Worm (Caenorhabditis elegans) whole organism, L2 larva: ENCODE measurements around the gene F37A8.1.

Source experiments
- C34F6.9 ChIP-seq: fragments of 150-350 bp; optimal IDR thresholded peaks from 2 replicates; lab custom pipeline; 2014; ENCODE audit warnings: missing biosample characterization, missing genetic modification characterization
- R02D3.7 ChIP-seq: fragments of 150-350 bp; optimal IDR thresholded peaks from 2 replicates; lab custom pipeline; 2014; ENCODE audit warnings: missing biosample characterization, missing genetic modification characterization
- ZK546.5 ChIP-seq: sonication (generic microtip); optimal IDR thresholded peaks from 2 replicates; lab custom pipeline; 2017; ENCODE audit warnings: missing biosample characterization, missing genetic modification characterization
- alr-1 ChIP-seq: fragments of 150-350 bp; optimal IDR thresholded peaks from 2 replicates; lab custom pipeline; 2014; ENCODE audit warnings: missing biosample characterization, missing genetic modification characterization
- aly-2 ChIP-seq: fragments of 150-350 bp; optimal IDR thresholded peaks from 2 replicates; lab custom pipeline; 2014; ENCODE audit warnings: missing biosample characterization, missing genetic modification characterization
- ama-1 ChIP-seq: fragments of 150-350 bp; optimal IDR thresholded peaks from 2 replicates; lab custom pipeline; 2018; ENCODE audit warnings: inconsistent platforms
- ceh-16 ChIP-seq: fragments of 150-350 bp; optimal IDR thresholded peaks from 2 replicates; lab custom pipeline; 2014; ENCODE audit warnings: missing biosample characterization, missing genetic modification characterization
- crh-2 ChIP-seq: sonication (generic microtip); optimal IDR thresholded peaks from 2 replicates; lab custom pipeline; 2017; ENCODE audit warnings: missing biosample characterization, missing genetic modification characterization
- dmd-4 ChIP-seq: sonication (generic microtip); optimal IDR thresholded peaks from 2 replicates; lab custom pipeline; 2017; ENCODE audit warnings: missing biosample characterization, missing genetic modification characterization
- egl-27 ChIP-seq: sonication (generic microtip); optimal IDR thresholded peaks from 3 replicates; lab custom pipeline; 2017; ENCODE audit warnings: missing biosample characterization, missing genetic modification reagents, missing genetic modification characterization
- elt-1 ChIP-seq: fragments of 150-350 bp; optimal IDR thresholded peaks from 2 replicates; lab custom pipeline; 2014; ENCODE audit warnings: missing biosample characterization, missing genetic modification characterization
- elt-3 ChIP-seq: sonication (generic microtip); optimal IDR thresholded peaks from 2 replicates; lab custom pipeline; 2017; ENCODE audit warnings: missing biosample characterization, missing genetic modification characterization
- lin-11 ChIP-seq: fragments of 150-350 bp; sonication (generic microtip); optimal IDR thresholded peaks from 2 replicates; lab custom pipeline; 2014; ENCODE audit warnings: missing biosample characterization, missing genetic modification characterization, inconsistent platforms, mixed read lengths
- lin-39 ChIP-seq: fragments of 150-350 bp; optimal IDR thresholded peaks from 2 replicates; lab custom pipeline; 2014; ENCODE audit warnings: missing biosample characterization, missing genetic modification reagents, missing genetic modification characterization
- lsy-2 ChIP-seq, 2 experiments: fragments of 150-350 bp in 1 of 2; sonication (generic microtip) in 1 of 2; optimal IDR thresholded peaks; 2 replicates each; lab custom pipeline; 2014 to 2017; ENCODE audit warnings: missing biosample characterization in 2 of 2, missing genetic modification characterization in 2 of 2
- mdl-1 ChIP-seq, 2 experiments: fragments of 150-350 bp in 1 of 2; sonication (generic microtip) in 1 of 2; optimal IDR thresholded peaks; 2 replicates each; lab custom pipeline; 2017; ENCODE audit warnings: missing biosample characterization in 2 of 2, missing genetic modification characterization in 2 of 2
- nhr-12 ChIP-seq: fragments of 150-350 bp; optimal IDR thresholded peaks from 2 replicates; lab custom pipeline; 2014; ENCODE audit warnings: missing biosample characterization, missing genetic modification characterization
- nhr-129 ChIP-seq: fragments of 150-350 bp; optimal IDR thresholded peaks from 2 replicates; lab custom pipeline; 2014; ENCODE audit warnings: missing biosample characterization, missing genetic modification characterization
- nhr-21 ChIP-seq: fragments of 150-350 bp; optimal IDR thresholded peaks from 2 replicates; lab custom pipeline; 2014; ENCODE audit warnings: missing biosample characterization, missing genetic modification characterization
- nhr-23 ChIP-seq: fragments of 150-350 bp; optimal IDR thresholded peaks from 2 replicates; lab custom pipeline; 2014; ENCODE audit warnings: missing biosample characterization, missing genetic modification reagents, missing genetic modification characterization
- nhr-237 ChIP-seq: fragments of 150-350 bp; optimal IDR thresholded peaks from 2 replicates; lab custom pipeline; 2014; ENCODE audit warnings: missing biosample characterization, missing genetic modification characterization
- nhr-25 ChIP-seq: fragments of 150-350 bp; sonication (generic microtip); optimal IDR thresholded peaks from 3 replicates; lab custom pipeline; 2014; ENCODE audit warnings: missing biosample characterization, missing genetic modification characterization
- nhr-6 ChIP-seq: fragments of 150-350 bp; optimal IDR thresholded peaks from 2 replicates; lab custom pipeline; 2014; ENCODE audit warnings: missing biosample characterization, missing genetic modification characterization
- peb-1 ChIP-seq: fragments of 150-350 bp; optimal IDR thresholded peaks from 2 replicates; lab custom pipeline; 2014; ENCODE audit warnings: missing biosample characterization, missing genetic modification characterization
- sem-4 ChIP-seq: fragments of 150-350 bp; optimal IDR thresholded peaks from 2 replicates; lab custom pipeline; 2014; ENCODE audit warnings: missing biosample characterization, missing genetic modification reagents, missing genetic modification characterization
- sma-9 ChIP-seq, 2 experiments: fragments of 150-350 bp in 1 of 2; sonication (generic microtip) in 1 of 2; optimal IDR thresholded peaks; 2 replicates each; lab custom pipeline; 2014 to 2016; ENCODE audit warnings: missing genetic modification characterization in 2 of 2, mild to moderate bottlenecking in 1 of 2, missing biosample characterization in 1 of 2, missing compliant biosample characterization in 1 of 2, missing genetic modification reagents in 1 of 2, moderate library complexity in 1 of 2
- unc-39 ChIP-seq: fragments of 150-350 bp; optimal IDR thresholded peaks from 2 replicates; lab custom pipeline; 2014; ENCODE audit warnings: missing biosample characterization, missing genetic modification characterization
- unc-55 ChIP-seq: fragments of 150-350 bp; sonication (generic microtip); optimal IDR thresholded peaks from 3 replicates; lab custom pipeline; 2014; ENCODE audit warnings: missing biosample characterization, missing genetic modification reagents, missing genetic modification characterization
- unc-62 ChIP-seq: fragments of 150-350 bp; optimal IDR thresholded peaks from 2 replicates; lab custom pipeline; 2014; ENCODE audit warnings: missing biosample characterization, missing genetic modification reagents, missing genetic modification characterization
- zag-1 ChIP-seq: fragments of 150-350 bp; optimal IDR thresholded peaks from 2 replicates; lab custom pipeline; 2014; ENCODE audit warnings: missing biosample characterization, missing genetic modification characterization
- ztf-1 ChIP-seq: fragments of 200-800 bp; sonication (Bioruptor generic); conservative IDR thresholded peaks from 2 replicates; pipeline ENCODE4 v1.3.6; 2022; ENCODE audit warnings: missing genetic modification characterization, missing compliant biosample characterization
- ztf-11 ChIP-seq: sonication (generic microtip); optimal IDR thresholded peaks from 2 replicates; lab custom pipeline; 2017; ENCODE audit warnings: missing biosample characterization, missing genetic modification characterization
- ztf-4 ChIP-seq: fragments of 150-350 bp; optimal IDR thresholded peaks from 2 replicates; lab custom pipeline; 2014; ENCODE audit warnings: missing biosample characterization, missing genetic modification characterization

F37A8.1 gene

ce11 chrIII:3970395-3970794, 42.2 kb downstream of the F37A8.1 start:
- no peak for TF ChIP-seq lsy-2 (tag; optimal IDR thresholded peaks at IDR 0.05; lab: Kevin White, UChicago)
- no peak for TF ChIP-seq egl-27 (tag; lab: Kevin White, UChicago)
- TF ChIP-seq mdl-1 (tag; optimal IDR thresholded peaks at IDR 0.05; lab: Kevin White, UChicago) = no peak
- no peak for TF ChIP-seq sem-4 (tag; lab: Kevin White, UChicago)
- no peak for TF ChIP-seq nhr-12 (tag; lab: Kevin White, UChicago)
- no peak for TF ChIP-seq ama-1
- no peak for TF ChIP-seq nhr-237 (tag; lab: Kevin White, UChicago)

ce11 chrIII:3972687-3973086, 44.5 kb downstream of the F37A8.1 start, which contains the start of gene R10E9.4:
R10E9.4 (minus strand) TSS chrIII:3972787.
- no peak for TF ChIP-seq nhr-25 (tag; lab: Kevin White, UChicago)
- no peak for TF ChIP-seq elt-1
- no peak for TF ChIP-seq ama-1
- TF ChIP-seq lsy-2 (tag; optimal IDR thresholded peaks at IDR 0.05; lab: Kevin White, UChicago) = no peak
- TF ChIP-seq ztf-1 (GFP tag; lab: Robert Waterston, UW) = no peak
- TF ChIP-seq aly-2 (tag; lab: Kevin White, UChicago) = no peak
- no peak for TF ChIP-seq ztf-11 (tag; lab: Kevin White, UChicago)
- no peak for TF ChIP-seq sma-9 (GFP tag; optimal IDR thresholded peaks at IDR 0.05; lab: Kevin White, UChicago)
- TF ChIP-seq sma-9 (tag; optimal IDR thresholded peaks at IDR 0.05; lab: Kevin White, UChicago) = no peak
- no peak for TF ChIP-seq nhr-237 (tag; lab: Kevin White, UChicago)
- TF ChIP-seq ceh-16 = no peak

ce11 chrIII:3974503-3974902, 46.3 kb downstream of the F37A8.1 start:
- TF ChIP-seq unc-62 = no peak
- no peak for TF ChIP-seq ZK546.5 (tag; lab: Kevin White, UChicago)
- no peak for TF ChIP-seq lin-11 (tag; lab: Kevin White, UChicago)
- TF ChIP-seq nhr-129 (tag; lab: Kevin White, UChicago) = no peak
- TF ChIP-seq C34F6.9 (tag; lab: Kevin White, UChicago) = no peak
- TF ChIP-seq elt-3 (tag; lab: Kevin White, UChicago) = no peak

ce11 chrIII:3975008-3975407, 46.8 kb downstream of the F37A8.1 start:
- TF ChIP-seq dmd-4 (no peak), peb-1 (tag; lab: Kevin White, UChicago) (no peak), ztf-4 (tag; lab: Kevin White, UChicago) (no peak), ama-1 (no peak), alr-1 (no peak), lin-39 (tag; lab: Kevin White, UChicago) (no peak), R02D3.7 (tag; lab: Kevin White, UChicago) (no peak), nhr-21 (no peak), elt-1 (no peak), aly-2 (tag; lab: Kevin White, UChicago) (no peak), nhr-6 (tag; lab: Kevin White, UChicago) (no peak), unc-39 (tag; lab: Kevin White, UChicago) (no peak), crh-2 (tag; lab: Kevin White, UChicago) (no peak), ceh-16 (no peak)

- TF ChIP-seq unc-62 = no peak
- no peak for TF ChIP-seq nhr-23
- TF ChIP-seq nhr-6 (tag; lab: Kevin White, UChicago) = no peak
- no peak for TF ChIP-seq nhr-237 (tag; lab: Kevin White, UChicago)
- TF ChIP-seq, all 48 proteins: peak for 0
Observed at ce11 chrIII:3976291-3976690, 48.1 kb downstream of the F37A8.1 start, which contains the start of gene msi-1. msi-1 (minus strand) TSS chrIII:3976391.

- no peak for TF ChIP-seq zag-1 (tag; lab: Kevin White, UChicago)
- no peak for TF ChIP-seq crh-2 (tag; lab: Kevin White, UChicago)
- no peak for TF ChIP-seq unc-55 (GFP tag; lab: Kevin White, UChicago)
Observed at ce11 chrIII:3976992-3977391, 48.8 kb downstream of the F37A8.1 start.
